Fruit fly (Drosophila melanogaster) S2 (cell line): ENCODE measurements around the gene CG32444.

ENCODE experiments used
- CG8478 ChIP-seq: fragments of >200 bp; optimal IDR thresholded peaks from 2 replicates; lab custom pipeline; 2018
- CTCF ChIP-seq, 2 experiments: fragments of >200 bp; optimal IDR thresholded peaks; 2 replicates each; lab custom pipeline; 2018

DNA sequence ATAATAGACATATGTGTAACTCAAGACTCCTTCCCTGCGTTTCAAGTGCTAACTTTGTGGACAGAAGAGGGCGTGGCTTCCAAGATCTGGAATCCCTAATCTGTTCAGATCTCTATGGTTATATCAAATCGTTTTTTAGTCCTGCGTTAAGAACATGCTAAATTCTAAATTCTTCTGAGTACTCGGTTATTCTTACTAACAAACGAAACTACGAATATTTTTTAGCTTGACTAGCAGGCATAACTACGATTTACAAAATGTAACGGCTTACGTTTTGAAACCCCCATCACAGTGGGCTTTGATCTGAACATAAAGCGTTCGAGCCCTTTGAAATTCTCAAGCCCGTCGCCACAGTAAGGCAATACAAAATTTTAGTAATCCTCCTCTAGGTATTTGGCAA is 2.3 kb downstream of the CG32444 start, which contains the start of gene CG32445:
- TF ChIP-seq CG8478 (no peak), CTCF (optimal IDR thresholded peaks at IDR 0.05; lab: Kevin White, UChicago) (no peak)
